Fruit fly (Drosophila melanogaster) whole organism, embryonic: ENCODE results near the gene Best4.
A peak's percentile ranks its signal among the peaks of the same experiment; 100 is the strongest.

ENCODE experiments used
- CG11456 ChIP-seq: fragments of 200-800 bp; sonication (Bioruptor generic); IDR thresholded peaks from 3 replicates; pipeline ENCODE4 v1.3.6; 2022; ENCODE audit warnings: missing biosample characterization, missing genetic modification characterization
- CG11504 ChIP-seq: fragments of 200-800 bp; sonication (Bioruptor generic); optimal IDR thresholded peaks from 3 replicates; lab custom pipeline; 2019; ENCODE audit warnings: missing biosample characterization, mild to moderate bottlenecking, missing genetic modification characterization, moderate library complexity
- CG12942 ChIP-seq: fragments of 200-800 bp; sonication (Bioruptor generic); optimal IDR thresholded peaks from 3 replicates; lab custom pipeline; 2016; ENCODE audit warnings: missing biosample characterization, missing genetic modification characterization
- CG13775 ChIP-seq: fragments of 200-800 bp; sonication (Bioruptor generic); optimal IDR thresholded peaks from 3 replicates; lab custom pipeline; 2017; ENCODE audit warnings: missing biosample characterization, mild to moderate bottlenecking, missing genetic modification characterization
- CG13894 ChIP-seq: fragments of 200-800 bp; sonication (Bioruptor generic); optimal IDR thresholded peaks from 3 replicates; lab custom pipeline; 2018; ENCODE audit warnings: missing biosample characterization, mild to moderate bottlenecking, missing genetic modification characterization, moderate library complexity
- CG15479 ChIP-seq: fragments of 200-800 bp; sonication (Bioruptor generic); optimal IDR thresholded peaks from 3 replicates; lab custom pipeline; 2019; ENCODE audit warnings: missing biosample characterization, mild to moderate bottlenecking, missing genetic modification characterization, moderate library complexity
- CG17328 ChIP-seq: fragments of 200-800 bp; sonication (Bioruptor generic); IDR thresholded peaks from 2 replicates; pipeline ENCODE4 v1.3.6; 2022; ENCODE audit warnings: missing biosample characterization, missing genetic modification characterization
- CG17361 ChIP-seq: fragments of 200-800 bp; sonication (Bioruptor generic); IDR thresholded peaks from 3 replicates; pipeline ENCODE4 v1.3.6; 2022; ENCODE audit warnings: missing biosample characterization, missing genetic modification characterization
- CG2678 ChIP-seq: fragments of 200-800 bp; sonication (Bioruptor generic); optimal IDR thresholded peaks from 3 replicates; lab custom pipeline; 2019; ENCODE audit warnings: missing biosample characterization, mild to moderate bottlenecking, missing genetic modification characterization, moderate library complexity
- CG2712 ChIP-seq: fragments of 200-800 bp; optimal IDR thresholded peaks from 3 replicates; lab custom pipeline; 2019; ENCODE audit warnings: missing biosample characterization, mild to moderate bottlenecking, missing genetic modification characterization, moderate library complexity
- CG30403 ChIP-seq: fragments of 200-800 bp; sonication (Bioruptor generic); optimal IDR thresholded peaks from 3 replicates; lab custom pipeline; 2016; ENCODE audit warnings: missing biosample characterization, missing genetic modification characterization
- CG31365 ChIP-seq: fragments of 200-800 bp; sonication (Bioruptor generic); optimal IDR thresholded peaks from 2 replicates; lab custom pipeline; 2018; ENCODE audit warnings: missing biosample characterization, mild to moderate bottlenecking, missing genetic modification characterization
- CG7839 ChIP-seq: fragments of 200-800 bp; sonication (Bioruptor generic); optimal IDR thresholded peaks from 3 replicates; lab custom pipeline; 2018; ENCODE audit warnings: missing biosample characterization, mild to moderate bottlenecking, missing genetic modification characterization, moderate library complexity
- CG8388 ChIP-seq: fragments of 200-800 bp; sonication (Bioruptor generic); optimal IDR thresholded peaks from 2 replicates; lab custom pipeline; 2019; ENCODE audit warnings: missing biosample characterization, mild to moderate bottlenecking, missing genetic modification characterization, moderate library complexity
- CG9727 ChIP-seq: fragments of 200-800 bp; sonication (Bioruptor generic); optimal IDR thresholded peaks from 3 replicates; lab custom pipeline; 2017; ENCODE audit warnings: missing biosample characterization, mild to moderate bottlenecking, missing genetic modification characterization
- D ChIP-seq, 2 experiments: fragments of 200-800 bp in 1 of 2; fragments of >200 bp in 1 of 2; sonication (Bioruptor generic) in 1 of 2; optimal IDR thresholded peaks; 2 replicates in 1 of 2; 3 replicates in 1 of 2; lab custom pipeline; 2017; ENCODE audit warnings: mild to moderate bottlenecking in 1 of 2, missing biosample characterization in 1 of 2, missing genetic modification characterization in 1 of 2, missing genetic modification reagents in 1 of 2
- E2f2 ChIP-seq: fragments of 200-800 bp; sonication (Bioruptor generic); IDR thresholded peaks from 2 replicates; pipeline ENCODE4 v1.3.6; 2022; ENCODE audit warnings: missing biosample characterization, missing genetic modification characterization
- H15 ChIP-seq: fragments of 200-800 bp; sonication (Bioruptor generic); IDR thresholded peaks from 3 replicates; pipeline ENCODE4 v1.3.6; 2022; ENCODE audit warnings: missing biosample characterization, missing genetic modification characterization
- Hr51 ChIP-seq, 2 experiments: fragments of 200-800 bp; sonication (Bioruptor generic); optimal IDR thresholded peaks; 2 replicates in 1 of 2; 3 replicates in 1 of 2; lab custom pipeline; 2016 to 2018; ENCODE audit warnings: missing biosample characterization in 2 of 2, missing genetic modification characterization in 2 of 2, mild to moderate bottlenecking in 1 of 2, moderate library complexity in 1 of 2
- Nf-YB ChIP-seq: fragments of 200-800 bp; sonication (Bioruptor generic); optimal IDR thresholded peaks from 3 replicates; lab custom pipeline; 2019; ENCODE audit warnings: missing biosample characterization, mild to moderate bottlenecking, missing genetic modification characterization, moderate library complexity
- Sox102F ChIP-seq: fragments of 200-800 bp; sonication (Bioruptor generic); optimal IDR thresholded peaks from 2 replicates; lab custom pipeline; 2018; ENCODE audit warnings: missing biosample characterization, mild to moderate bottlenecking, missing genetic modification characterization, moderate library complexity
- Sry-β ChIP-seq: fragments of 200-800 bp; sonication (Bioruptor generic); optimal IDR thresholded peaks from 2 replicates; lab custom pipeline; 2018; ENCODE audit warnings: missing biosample characterization, mild to moderate bottlenecking, missing genetic modification characterization, moderate library complexity
- Trl ChIP-seq, 3 experiments: fragments of >200 bp in 2 of 3; fragments of 200-800 bp in 1 of 3; sonication (Bioruptor generic) in 1 of 3; optimal IDR thresholded peaks; 2 replicates in 1 of 3; 3 replicates in 2 of 3; lab custom pipeline; 2016 to 2017; ENCODE audit warnings: missing biosample characterization in 1 of 3, missing genetic modification characterization in 1 of 3
- Xrp1 ChIP-seq: fragments of 200-800 bp; sonication (Bioruptor generic); IDR thresholded peaks from 2 replicates; pipeline ENCODE4 v1.3.6; 2022; ENCODE audit warnings: missing biosample characterization, missing genetic modification characterization
- ara ChIP-seq: fragments of 200-800 bp; sonication (Bioruptor generic); IDR thresholded peaks from 2 replicates; pipeline ENCODE4 v1.3.6; 2022; ENCODE audit warnings: missing biosample characterization, missing genetic modification characterization
- az2 ChIP-seq: fragments of 200-800 bp; sonication (Bioruptor generic); optimal IDR thresholded peaks from 3 replicates; lab custom pipeline; 2016; ENCODE audit warnings: missing biosample characterization, missing genetic modification characterization
- cad ChIP-seq: fragments of >200 bp; optimal IDR thresholded peaks from 2 replicates; lab custom pipeline; 2017; ENCODE audit warnings: missing biosample characterization, missing genetic modification characterization
- dmrt11E ChIP-seq: fragments of 200-800 bp; sonication (Bioruptor generic); optimal IDR thresholded peaks from 3 replicates; lab custom pipeline; 2018; ENCODE audit warnings: missing biosample characterization, mild to moderate bottlenecking, missing genetic modification characterization, moderate library complexity
- fd102C ChIP-seq: fragments of 200-800 bp; sonication (Bioruptor generic); optimal IDR thresholded peaks from 2 replicates; lab custom pipeline; 2018; ENCODE audit warnings: missing biosample characterization, mild to moderate bottlenecking, missing genetic modification characterization, moderate library complexity
- gem ChIP-seq: fragments of 200-800 bp; sonication (Bioruptor generic); optimal IDR thresholded peaks from 2 replicates; lab custom pipeline; 2019; ENCODE audit warnings: missing biosample characterization, mild to moderate bottlenecking, missing genetic modification characterization, moderate library complexity
- jing ChIP-seq: fragments of 200-800 bp; sonication (Bioruptor generic); optimal IDR thresholded peaks from 2 replicates; lab custom pipeline; 2018; ENCODE audit warnings: missing biosample characterization, mild to moderate bottlenecking, missing genetic modification characterization
- kni ChIP-seq: fragments of 200-800 bp; sonication (Bioruptor generic); optimal IDR thresholded peaks from 3 replicates; lab custom pipeline; 2017; ENCODE audit warnings: mild to moderate bottlenecking, missing biosample characterization, missing genetic modification reagents, missing genetic modification characterization
- mirr ChIP-seq: fragments of 200-800 bp; sonication (Bioruptor generic); optimal IDR thresholded peaks from 3 replicates; lab custom pipeline; 2018; ENCODE audit warnings: missing biosample characterization, mild to moderate bottlenecking, missing genetic modification characterization
- nom ChIP-seq: fragments of 200-800 bp; sonication (Bioruptor generic); optimal IDR thresholded peaks from 2 replicates; lab custom pipeline; 2017; ENCODE audit warnings: missing biosample characterization, missing genetic modification characterization, mild to moderate bottlenecking, moderate library complexity, missing genetic modification reagents
- phol ChIP-seq: fragments of 200-800 bp; sonication (Bioruptor generic); optimal IDR thresholded peaks from 3 replicates; lab custom pipeline; 2018; ENCODE audit warnings: missing biosample characterization, mild to moderate bottlenecking, missing genetic modification characterization, moderate library complexity
- pros ChIP-seq: fragments of 200-800 bp; sonication (Bioruptor generic); optimal IDR thresholded peaks from 3 replicates; lab custom pipeline; 2019; ENCODE audit warnings: missing biosample characterization, mild to moderate bottlenecking, missing genetic modification characterization, moderate library complexity
- sqz ChIP-seq: fragments of 200-800 bp; sonication (Bioruptor generic); optimal IDR thresholded peaks from 3 replicates; lab custom pipeline; 2018; ENCODE audit warnings: missing biosample characterization, mild to moderate bottlenecking, missing genetic modification characterization
- stwl ChIP-seq: fragments of 200-800 bp; sonication (Bioruptor generic); optimal IDR thresholded peaks from 3 replicates; lab custom pipeline; 2018; ENCODE audit warnings: missing biosample characterization, mild to moderate bottlenecking, missing genetic modification characterization, moderate library complexity
- tll ChIP-seq, 2 experiments: fragments of 200-800 bp in 1 of 2; fragments of >200 bp in 1 of 2; sonication (Bioruptor generic) in 1 of 2; optimal IDR thresholded peaks; 2 replicates each; lab custom pipeline; 2017 to 2019; ENCODE audit warnings: missing biosample characterization in 2 of 2, missing genetic modification characterization in 2 of 2, mild to moderate bottlenecking in 1 of 2, moderate library complexity in 1 of 2
- tup ChIP-seq: fragments of 200-800 bp; sonication (Bioruptor generic); optimal IDR thresholded peaks from 2 replicates; lab custom pipeline; 2016; ENCODE audit warnings: missing biosample characterization, mild to moderate bottlenecking, missing genetic modification characterization, moderate library complexity
- twi ChIP-seq: fragments of 200-800 bp; optimal IDR thresholded peaks from 2 replicates; lab custom pipeline; 2019; ENCODE audit warnings: missing biosample characterization, mild to moderate bottlenecking, missing genetic modification characterization, moderate library complexity
- unpg ChIP-seq: fragments of 200-800 bp; sonication (Bioruptor generic); optimal IDR thresholded peaks from 3 replicates; lab custom pipeline; 2018; ENCODE audit warnings: missing biosample characterization, mild to moderate bottlenecking, missing genetic modification characterization, moderate library complexity
- zen ChIP-seq: fragments of 200-800 bp; sonication (Bioruptor generic); optimal IDR thresholded peaks from 3 replicates; lab custom pipeline; 2018; ENCODE audit warnings: missing biosample characterization, mild to moderate bottlenecking, missing genetic modification characterization, moderate library complexity

Gene Best4

dm6 chr3L:15261067-15261506 is 37.7 kb upstream of the Best4 start (continued):
- no peak for TF ChIP-seq CG31365 (tag; lab: Kevin White, UChicago)
- peak; percentile 35; the same call in 1 of the 2 replicates for TF ChIP-seq E2f2 (GFP tag; lab: Robert Waterston, UW)
- peak; percentile 54 for TF ChIP-seq CG2678
- TF ChIP-seq CG17328 (GFP tag; lab: Robert Waterston, UW), result peak; percentile 63

- TF ChIP-seq kni (GFP tag; lab: Kevin White, UChicago), result peak; percentile 44
- peak; percentile 79 for TF ChIP-seq cad (GFP tag; lab: Kevin White, UChicago)
- peak; percentile 99 for TF ChIP-seq D (optimal IDR thresholded peaks at IDR 0.05; lab: Kevin White, UChicago)
- TF ChIP-seq D (GFP tag; optimal IDR thresholded peaks at IDR 0.05; lab: Kevin White, UChicago), result no peak
- TF ChIP-seq ara (GFP tag; lab: Robert Waterston, UW), result 0 out of 2 replicates have a peak, but pooled peaks have one; percentile 21
- TF ChIP-seq sqz (GFP tag; lab: Kevin White, UChicago), result peak; percentile 7
- peak in 1 of 2 experiments; percentile 96 for TF ChIP-seq tll (GFP tag; optimal IDR thresholded peaks at IDR 0.05; lab: Kevin White, UChicago)
- no peak for TF ChIP-seq fd102C (GFP tag; lab: Kevin White, UChicago)
- TF ChIP-seq CG15479 (GFP tag; lab: Kevin White, UChicago), result peak; percentile 58
- TF ChIP-seq zen (tag; lab: Kevin White, UChicago), result peak; percentile 88
- TF ChIP-seq CG7839, result no peak
- peak; percentile 58 for TF ChIP-seq CG13894 (tag; lab: Kevin White, UChicago)
- peak; percentile 54 for TF ChIP-seq twi (tag; lab: Kevin White, UChicago)
- no peak for TF ChIP-seq tup (GFP tag; lab: Kevin White, UChicago)
- 0 out of 3 replicates have a peak, but pooled peaks have one; percentile 26 for TF ChIP-seq H15
- TF ChIP-seq pros (GFP tag; lab: Kevin White, UChicago), result peak; percentile 85
These were observed 36.7 kb upstream of the Best4 start for dm6 chr3L:15262050-15262449.

dm6 chr3L:15264247-15265028 is 34.3 kb upstream of the Best4 start:
- TF ChIP-seq dmrt11E (tag; lab: Kevin White, UChicago), result peak; percentile 59
- TF ChIP-seq stwl (tag; lab: Kevin White, UChicago), result peak; percentile 10
- TF ChIP-seq CG30403 (GFP tag; lab: Kevin White, UChicago), result peak; percentile 17
- TF ChIP-seq CG9727 (GFP tag; lab: Kevin White, UChicago), result peak; percentile 22
- peak; percentile 15 for TF ChIP-seq CG11504 (tag; lab: Kevin White, UChicago)
- peak; percentile 12 for TF ChIP-seq CG8388 (GFP tag; lab: Kevin White, UChicago)
- peak; percentile 51 for TF ChIP-seq gem (tag; lab: Kevin White, UChicago)
- no peak for TF ChIP-seq Sry-β
- TF ChIP-seq Hr51 (GFP tag; optimal IDR thresholded peaks at IDR 0.05; lab: Kevin White, UChicago), result peak in 1 of 2 experiments; percentile 7
- peak; percentile 62 for TF ChIP-seq CG2712 (tag; lab: Kevin White, UChicago)
- peak; percentile 6 for TF ChIP-seq az2
- TF ChIP-seq Nf-YB (GFP tag; lab: Kevin White, UChicago), result no peak
- TF ChIP-seq CG12942 (GFP tag; lab: Kevin White, UChicago), result no peak
- no peak for TF ChIP-seq mirr (GFP tag; lab: Kevin White, UChicago)
- TF ChIP-seq Xrp1 (GFP tag; lab: Robert Waterston, UW), result 0 out of 2 replicates have a peak, but pooled peaks have one; percentile 23
- TF ChIP-seq CG2678, result peak; percentile 11
- no peak for TF ChIP-seq Trl (optimal IDR thresholded peaks at IDR 0.05; lab: Kevin White, UChicago)
- no peak for TF ChIP-seq Trl (GFP tag; optimal IDR thresholded peaks at IDR 0.05; lab: Kevin White, UChicago)
- 0 out of 3 replicates have a peak, but pooled peaks have one; percentile 28 for TF ChIP-seq CG17361
- TF ChIP-seq unpg (GFP tag; lab: Kevin White, UChicago), result peak; percentile 13
- 0 out of 3 replicates have a peak, but pooled peaks have one; percentile 23 for TF ChIP-seq CG11456
- TF ChIP-seq phol (tag; lab: Kevin White, UChicago), result peak; percentile 57
- TF ChIP-seq nom (GFP tag; lab: Kevin White, UChicago), result peak; percentile 29
- TF ChIP-seq CG13775 (GFP tag; lab: Kevin White, UChicago), result peak; percentile 15
- TF ChIP-seq Sox102F (GFP tag; lab: Kevin White, UChicago), result peak; percentile 0
- no peak for TF ChIP-seq jing (GFP tag; lab: Kevin White, UChicago)
